Fruit fly (Drosophila melanogaster) whole organism, wandering third instar larva: Measurements from ENCODE around the gene LysRS.

Experiments
- Abd-B ChIP-seq: fragments of >200 bp; optimal IDR thresholded peaks from 2 replicates; lab custom pipeline; 2017; ENCODE audit warnings: missing biosample characterization, missing genetic modification characterization
- CG32264 ChIP-seq: fragments of 200-800 bp; sonication (Bioruptor generic); optimal IDR thresholded peaks from 2 replicates; lab custom pipeline; 2016; ENCODE audit warnings: missing biosample characterization, missing genetic modification characterization
- CG9705 ChIP-seq: fragments of 200-800 bp; sonication (Bioruptor generic); optimal IDR thresholded peaks from 2 replicates; lab custom pipeline; 2018; ENCODE audit warnings: missing biosample characterization, mild to moderate bottlenecking, missing genetic modification characterization
- CrebA ChIP-seq: fragments of 200-800 bp; sonication (Bioruptor generic); optimal IDR thresholded peaks from 2 replicates; lab custom pipeline; 2016; ENCODE audit warnings: missing biosample characterization, mild to moderate bottlenecking, missing genetic modification characterization, borderline replicate concordance
- Dfd ChIP-seq: fragments of >200 bp; optimal IDR thresholded peaks from 2 replicates; lab custom pipeline; 2017; ENCODE audit warnings: missing biosample characterization, missing genetic modification characterization
- Dif ChIP-seq: fragments of 200-275, 200-300 bp; sonication (Bioruptor generic); optimal IDR thresholded peaks from 2 replicates; lab custom pipeline; 2018; ENCODE audit warnings: missing biosample characterization, missing genetic modification characterization; ENCODE audit not compliant: partially characterized antibody
- GATAd ChIP-seq: sonication (Bioruptor generic); optimal IDR thresholded peaks from 2 replicates; lab custom pipeline; 2016; ENCODE audit warnings: missing biosample characterization, missing genetic modification characterization
- HLH106 ChIP-seq: fragments of 200-800 bp; optimal IDR thresholded peaks from 3 replicates; lab custom pipeline; 2019; ENCODE audit warnings: missing biosample characterization, mild to moderate bottlenecking, missing genetic modification characterization, moderate library complexity
- Hnf4 ChIP-seq: fragments of 200-800 bp; sonication (Bioruptor generic); optimal IDR thresholded peaks from 2 replicates; lab custom pipeline; 2016; ENCODE audit warnings: missing biosample characterization, mild to moderate bottlenecking, missing genetic modification characterization
- Hr78 ChIP-seq: fragments of >200 bp; optimal IDR thresholded peaks from 2 replicates; lab custom pipeline; 2017; ENCODE audit warnings: missing biosample characterization, missing genetic modification characterization
- Hr83 ChIP-seq: fragments of 200-300 bp; sonication (Bioruptor generic); optimal IDR thresholded peaks from 2 replicates; lab custom pipeline; 2016; ENCODE audit warnings: missing biosample characterization, mild to moderate bottlenecking, missing genetic modification characterization, moderate library complexity; ENCODE audit not compliant: poor library complexity, severe bottlenecking
- Jra ChIP-seq: sonication (Bioruptor generic); optimal IDR thresholded peaks from 2 replicates; lab custom pipeline; 2016; ENCODE audit warnings: missing biosample characterization, missing genetic modification characterization
- Mio ChIP-seq: sonication (Bioruptor generic); optimal IDR thresholded peaks from 2 replicates; lab custom pipeline; 2016; ENCODE audit warnings: missing biosample characterization, missing genetic modification characterization
- Myc ChIP-seq: fragments of >200 bp; optimal IDR thresholded peaks from 2 replicates; lab custom pipeline; 2017
- N ChIP-seq: fragments of >200 bp; optimal IDR thresholded peaks from 2 replicates; lab custom pipeline; 2018; ENCODE audit warnings: missing biosample characterization, missing external identifiers, missing genetic modification characterization
- OdsH ChIP-seq: fragments of 200-800 bp; sonication (Bioruptor generic); optimal IDR thresholded peaks from 2 replicates; lab custom pipeline; 2016; ENCODE audit warnings: missing biosample characterization, mild to moderate bottlenecking, missing genetic modification characterization
- Rel ChIP-seq, 2 experiments: fragments of 200-800 bp; sonication (Bioruptor generic) in 1 of 2; optimal IDR thresholded peaks; 2 replicates in 1 of 2; 3 replicates in 1 of 2; lab custom pipeline; 2016 to 2019; ENCODE audit warnings: mild to moderate bottlenecking in 2 of 2, missing biosample characterization in 2 of 2, missing genetic modification characterization in 2 of 2, moderate library complexity in 1 of 2
- Sp1 ChIP-seq: fragments of 200-800 bp; sonication (Bioruptor generic); optimal IDR thresholded peaks from 3 replicates; lab custom pipeline; 2019; ENCODE audit warnings: missing biosample characterization, mild to moderate bottlenecking, missing genetic modification characterization, moderate library complexity
- Vsx2 ChIP-seq: fragments of 200-300, 225-300 bp; sonication (Bioruptor generic); optimal IDR thresholded peaks from 2 replicates; lab custom pipeline; 2018; ENCODE audit warnings: missing biosample characterization, missing genetic modification characterization; ENCODE audit not compliant: partially characterized antibody
- br ChIP-seq: fragments of 200-800 bp; sonication (Bioruptor generic); optimal IDR thresholded peaks from 2 replicates; lab custom pipeline; 2016; ENCODE audit warnings: missing biosample characterization, missing genetic modification characterization
- brk ChIP-seq: fragments of 200-800 bp; sonication (Bioruptor generic); optimal IDR thresholded peaks from 2 replicates; lab custom pipeline; 2016; ENCODE audit warnings: missing biosample characterization, mild to moderate bottlenecking, missing genetic modification characterization
- dl ChIP-seq, 2 experiments: fragments of 175-275, 200-275 bp in 1 of 2; fragments of 200-275 bp in 1 of 2; sonication (Bioruptor generic); optimal IDR thresholded peaks; lab custom pipeline; 2018; ENCODE audit warnings: mild to moderate bottlenecking in 2 of 2, missing biosample characterization in 2 of 2, missing genetic modification characterization in 2 of 2, moderate library complexity in 2 of 2; ENCODE audit not compliant: partially characterized antibody in 2 of 2, insufficient read depth in 1 of 2
- dmrt93B ChIP-seq: fragments of 200-800 bp; sonication (Bioruptor generic); optimal IDR thresholded peaks from 2 replicates; lab custom pipeline; 2018; ENCODE audit warnings: missing biosample characterization, mild to moderate bottlenecking, missing genetic modification characterization
- dsf ChIP-seq: sonication (Bioruptor generic); optimal IDR thresholded peaks from 2 replicates; lab custom pipeline; 2016; ENCODE audit warnings: missing biosample characterization, missing genetic modification characterization, borderline replicate concordance
- ey ChIP-seq: fragments of 200-800 bp; sonication (Bioruptor generic); optimal IDR thresholded peaks from 2 replicates; lab custom pipeline; 2016; ENCODE audit warnings: missing biosample characterization, missing genetic modification characterization
- foxo ChIP-seq, 2 experiments: fragments of 200-800 bp; sonication (Bioruptor generic); optimal IDR thresholded peaks; 2 replicates in 1 of 2; 3 replicates in 1 of 2; lab custom pipeline; 2016 to 2017; ENCODE audit warnings: missing biosample characterization in 2 of 2, missing genetic modification characterization in 2 of 2
- fru ChIP-seq: fragments of 200-800 bp; sonication (Bioruptor generic); optimal IDR thresholded peaks from 3 replicates; lab custom pipeline; 2016; ENCODE audit warnings: missing biosample characterization, mild to moderate bottlenecking, missing genetic modification characterization
- h ChIP-seq: fragments of 200-800 bp; sonication (Bioruptor generic); optimal IDR thresholded peaks from 3 replicates; lab custom pipeline; 2016; ENCODE audit warnings: missing biosample characterization, mild to moderate bottlenecking, missing genetic modification characterization
- jim ChIP-seq: fragments of 175-275, 200-325 bp; sonication (Bioruptor generic); optimal IDR thresholded peaks from 2 replicates; lab custom pipeline; 2016; ENCODE audit warnings: missing biosample characterization, mild to moderate bottlenecking, missing genetic modification characterization
- lola ChIP-seq: fragments of >200 bp; optimal IDR thresholded peaks from 2 replicates; lab custom pipeline; 2017; ENCODE audit warnings: missing biosample characterization, missing genetic modification characterization
- pan ChIP-seq: fragments of >200 bp; optimal IDR thresholded peaks from 2 replicates; lab custom pipeline; 2017
- psq ChIP-seq: fragments of 200-800 bp; sonication (Bioruptor generic); optimal IDR thresholded peaks from 3 replicates; lab custom pipeline; 2017; ENCODE audit warnings: missing biosample characterization, mild to moderate bottlenecking, missing genetic modification characterization, moderate library complexity
- rgr ChIP-seq: fragments of 200-800 bp; sonication (Bioruptor generic); optimal IDR thresholded peaks from 3 replicates; lab custom pipeline; 2016; ENCODE audit warnings: missing biosample characterization, mild to moderate bottlenecking, missing genetic modification characterization
- sage ChIP-seq: fragments of 200-800 bp; sonication (Bioruptor generic); optimal IDR thresholded peaks from 2 replicates; lab custom pipeline; 2016; ENCODE audit warnings: missing biosample characterization, mild to moderate bottlenecking, missing genetic modification characterization
- sv ChIP-seq: fragments of 200-800 bp; sonication (Bioruptor generic); optimal IDR thresholded peaks from 3 replicates; lab custom pipeline; 2016; ENCODE audit warnings: missing biosample characterization, missing genetic modification characterization
- tai ChIP-seq: sonication (Bioruptor generic); optimal IDR thresholded peaks from 2 replicates; lab custom pipeline; 2016; ENCODE audit warnings: missing biosample characterization, missing genetic modification characterization
- usp ChIP-seq: fragments of >200 bp; optimal IDR thresholded peaks from 2 replicates; lab custom pipeline; 2017; ENCODE audit warnings: missing biosample characterization, missing genetic modification characterization
- woc ChIP-seq: sonication (Bioruptor generic); optimal IDR thresholded peaks from 2 replicates; lab custom pipeline; 2016; ENCODE audit warnings: missing biosample characterization, mild to moderate bottlenecking, missing genetic modification characterization

LysRS gene

dm6 chrX:9646022-9646421 lies 37.3 kb upstream of the LysRS start (continued):
- peak; percentile 99 for TF ChIP-seq rgr
- TF ChIP-seq HLH106 (tag; lab: Kevin White, UChicago): peak; percentile 99
- peak; percentile 99 for TF ChIP-seq CG9705 (GFP tag; lab: Kevin White, UChicago)
- peak; percentile 98 for TF ChIP-seq tai (GFP tag; lab: Kevin White, UChicago)

dm6 chrX:9644828-9645227 lies 36.1 kb upstream of the LysRS start:
- TF ChIP-seq usp (GFP tag; lab: Kevin White, UChicago): no peak
- no peak for TF ChIP-seq foxo (GFP tag; optimal IDR thresholded peaks at IDR 0.05; lab: Kevin White, UChicago)
- no peak for TF ChIP-seq br (GFP tag; lab: Kevin White, UChicago)
- no peak for TF ChIP-seq Dfd (GFP tag; lab: Kevin White, UChicago)
- TF ChIP-seq pan (lab: Kevin White, UChicago): no peak
- no peak for TF ChIP-seq Hr78 (GFP tag; lab: Kevin White, UChicago)
- no peak for TF ChIP-seq Myc (lab: Kevin White, UChicago)

dm6 chrX:9641184-9641772 lies 32.6 kb upstream of the LysRS start:
- TF ChIP-seq dl (GFP tag; optimal IDR thresholded peaks at IDR 0.05; lab: Kevin White, UChicago; ENCODE audit: insufficient read depth in 1 of 2, partially characterized antibody in 2 of 2): no peak
- no peak for TF ChIP-seq GATAd (GFP tag; lab: Kevin White, UChicago)
- TF ChIP-seq OdsH (GFP tag; lab: Kevin White, UChicago): peak; percentile 56
- TF ChIP-seq foxo (GFP tag; optimal IDR thresholded peaks at IDR 0.05; lab: Kevin White, UChicago): peak in 1 of 2 experiments; percentile 52
- TF ChIP-seq Sp1 (GFP tag; lab: Kevin White, UChicago): peak; percentile 67
- no peak for TF ChIP-seq N (GFP tag; lab: Kevin White, UChicago)
- no peak for TF ChIP-seq Hr83
- TF ChIP-seq psq (GFP tag; lab: Kevin White, UChicago): peak; percentile 39
- TF ChIP-seq jim (GFP tag; lab: Kevin White, UChicago): no peak
- TF ChIP-seq h (GFP tag; lab: Kevin White, UChicago): peak; percentile 12
- TF ChIP-seq fru (GFP tag; lab: Kevin White, UChicago): peak; percentile 43
- TF ChIP-seq pan (lab: Kevin White, UChicago): no peak
- no peak for TF ChIP-seq Dif (GFP tag; lab: Kevin White, UChicago)
- TF ChIP-seq dsf (GFP tag; lab: Kevin White, UChicago): no peak
- TF ChIP-seq HLH106 (tag; lab: Kevin White, UChicago): peak; percentile 67
- peak; percentile 38 for TF ChIP-seq ey (GFP tag; lab: Kevin White, UChicago)
- peak; percentile 29 for TF ChIP-seq dmrt93B (GFP tag; lab: Kevin White, UChicago)
- TF ChIP-seq CG32264 (GFP tag; lab: Kevin White, UChicago): no peak
- no peak for TF ChIP-seq Rel (GFP tag; optimal IDR thresholded peaks at IDR 0.05; lab: Kevin White, UChicago)
- no peak for TF ChIP-seq Rel (tag; optimal IDR thresholded peaks at IDR 0.05; lab: Kevin White, UChicago)
- no peak for TF ChIP-seq CG9705 (GFP tag; lab: Kevin White, UChicago)
- no peak for TF ChIP-seq Jra (GFP tag; lab: Kevin White, UChicago)
- no peak for TF ChIP-seq sv (GFP tag; lab: Kevin White, UChicago)
- TF ChIP-seq rgr: peak; percentile 74
- no peak for TF ChIP-seq lola

dm6 chrX:9640690-9641149 lies 32.0 kb upstream of the LysRS start:
- peak; percentile 72 for TF ChIP-seq woc (GFP tag; lab: Kevin White, UChicago)
- TF ChIP-seq dsf (GFP tag; lab: Kevin White, UChicago): peak; percentile 57
- TF ChIP-seq Hr83: peak; percentile 59
- TF ChIP-seq ey (GFP tag; lab: Kevin White, UChicago): peak; percentile 89
- TF ChIP-seq Hnf4 (GFP tag; lab: Kevin White, UChicago): peak; percentile 89
- TF ChIP-seq GATAd (GFP tag; lab: Kevin White, UChicago): no peak
- peak; percentile 51 for TF ChIP-seq Mio (GFP tag; lab: Kevin White, UChicago)
- TF ChIP-seq Vsx2: no peak
- no peak for TF ChIP-seq Dfd (GFP tag; lab: Kevin White, UChicago)
- peak; percentile 94 for TF ChIP-seq fru (GFP tag; lab: Kevin White, UChicago)
- TF ChIP-seq N (GFP tag; lab: Kevin White, UChicago): no peak
- TF ChIP-seq foxo (GFP tag; optimal IDR thresholded peaks at IDR 0.05; lab: Kevin White, UChicago): peak; percentile 71 to 94
- TF ChIP-seq HLH106 (tag; lab: Kevin White, UChicago): peak; percentile 95
- peak; percentile 93 for TF ChIP-seq h (GFP tag; lab: Kevin White, UChicago)
- peak; percentile 67 for TF ChIP-seq CrebA (GFP tag; lab: Kevin White, UChicago)
- no peak for TF ChIP-seq dl (GFP tag; optimal IDR thresholded peaks at IDR 0.05; lab: Kevin White, UChicago; ENCODE audit: insufficient read depth in 1 of 2, partially characterized antibody in 2 of 2)
- no peak for TF ChIP-seq usp (GFP tag; lab: Kevin White, UChicago)
- TF ChIP-seq OdsH (GFP tag; lab: Kevin White, UChicago): peak; percentile 94
- no peak for TF ChIP-seq Hr78 (GFP tag; lab: Kevin White, UChicago)
- TF ChIP-seq brk (GFP tag; lab: Kevin White, UChicago): peak; percentile 91
- TF ChIP-seq jim (GFP tag; lab: Kevin White, UChicago): no peak
- peak; percentile 93 for TF ChIP-seq CG9705 (GFP tag; lab: Kevin White, UChicago)
- TF ChIP-seq Abd-B: no peak
- peak; percentile 79 for TF ChIP-seq tai (GFP tag; lab: Kevin White, UChicago)
- peak; percentile 83 for TF ChIP-seq psq (GFP tag; lab: Kevin White, UChicago)
- TF ChIP-seq Sp1 (GFP tag; lab: Kevin White, UChicago): peak; percentile 97
- no peak for TF ChIP-seq pan (lab: Kevin White, UChicago)
- no peak for TF ChIP-seq Myc (lab: Kevin White, UChicago)
- TF ChIP-seq sage: peak; percentile 88
- TF ChIP-seq CG32264 (GFP tag; lab: Kevin White, UChicago): peak; percentile 81
- no peak for TF ChIP-seq Dif (GFP tag; lab: Kevin White, UChicago)
